Worm (Caenorhabditis elegans): Measurements from ENCODE around the gene urb-1.

DNA sequence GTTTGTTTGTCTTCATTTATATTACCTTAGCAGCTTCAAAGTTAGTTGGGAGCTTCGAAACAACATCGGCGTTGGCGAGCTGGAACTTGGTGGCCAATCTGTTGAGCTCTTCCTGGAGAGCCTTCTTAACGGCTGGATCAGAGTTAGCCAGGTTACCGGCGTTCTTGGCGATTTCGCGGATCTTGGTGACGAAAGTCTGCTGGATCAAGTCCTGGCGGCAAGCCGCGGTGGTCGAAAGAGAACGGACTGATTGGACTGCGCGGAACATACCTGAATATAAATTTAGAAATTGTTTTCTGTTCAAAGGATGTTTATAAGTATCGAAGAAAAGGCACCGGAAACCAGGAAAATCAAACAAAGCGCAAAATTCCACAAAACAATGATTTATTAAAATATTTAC is 2.9 kb upstream of the urb-1 start, which contains the start of gene atp-4:
- TF ChIP-seq him-1 (tag; optimal IDR thresholded peaks at IDR 0.05) (no peak), W03F9.2 (tag; optimal IDR thresholded peaks at IDR 0.05) (no peak)

Data from whole organism, L4/young adult.